4 worm cellular contexts compared by ENCODE assay signal in the genomic region with DNA sequence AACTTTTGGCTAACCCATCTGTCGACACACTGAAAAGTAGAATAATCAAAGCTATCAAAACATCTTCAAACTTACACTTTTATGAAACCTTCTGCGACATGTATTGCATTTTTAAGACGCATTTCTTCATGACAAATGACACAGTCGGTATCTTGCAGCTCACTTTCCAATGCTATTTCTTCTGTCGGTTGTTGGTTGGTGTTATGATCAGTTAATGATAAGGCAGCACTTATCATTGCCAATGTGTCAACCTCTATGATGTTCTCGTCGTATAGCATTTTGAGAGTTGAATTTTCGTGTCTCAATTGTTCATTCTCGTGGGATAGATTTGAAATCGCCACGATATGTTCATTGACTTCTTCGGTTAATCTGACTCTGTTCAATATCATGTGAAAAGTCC.
TF ChIP-seq lines count a peak whose summit lies in the region.

No protein-coding gene starts in this region.

TF ChIP-seq in whole organism, L2 larva, 48 proteins besides CTCF, POLR2A, EP300 and RAD21:
- TF ChIP-seq sma-3 (GFP tag; optimal IDR thresholded peaks at IDR 0.05; lab: Kevin White, UChicago) (no peak), lin-11 (tag; optimal IDR thresholded peaks at IDR 0.05; lab: Kevin White, UChicago) (no peak), sma-9 (GFP tag; optimal IDR thresholded peaks at IDR 0.05; lab: Kevin White, UChicago) (peak; percentile 5), sma-9 (tag; optimal IDR thresholded peaks at IDR 0.05; lab: Kevin White, UChicago) (no peak), blmp-1 (tag; optimal IDR thresholded peaks at IDR 0.05; lab: Kevin White, UChicago; ENCODE audit: insufficient read depth) (no peak), fos-1 (tag; optimal IDR thresholded peaks at IDR 0.05; lab: Kevin White, UChicago) (peak; percentile 97), F13H6.1 (tag; optimal IDR thresholded peaks at IDR 0.05; lab: Kevin White, UChicago) (no peak), skn-1 (tag; optimal IDR thresholded peaks at IDR 0.05; lab: Kevin White, UChicago) (no peak)

TF ChIP-seq in whole organism, L3 larva, 47 proteins besides CTCF, POLR2A, EP300 and RAD21:
- TF ChIP-seq pqm-1 (tag; optimal IDR thresholded peaks at IDR 0.05; lab: Kevin White, UChicago): peak; percentile 80
- TF ChIP-seq elt-2 (tag; optimal IDR thresholded peaks at IDR 0.05; lab: Kevin White, UChicago): peak; percentile 59
- no peak for TF ChIP-seq lin-39 (tag; optimal IDR thresholded peaks at IDR 0.05; lab: Kevin White, UChicago)
- TF ChIP-seq egl-5 (tag; optimal IDR thresholded peaks at IDR 0.05; lab: Kevin White, UChicago): no peak

TF ChIP-seq in whole organism, L4 larva, 104 proteins besides CTCF, POLR2A, EP300 and RAD21:
- TF ChIP-seq egl-27 (tag; optimal IDR thresholded peaks at IDR 0.05; lab: Kevin White, UChicago) (no peak), mxl-3 (GFP tag; optimal IDR thresholded peaks at IDR 0.05; lab: Kevin White, UChicago) (peak; percentile 28), dve-1 (tag; optimal IDR thresholded peaks at IDR 0.05; lab: Kevin White, UChicago; ENCODE audit: insufficient read depth) (peak; percentile 63), R02D3.7 (tag; optimal IDR thresholded peaks at IDR 0.05; lab: Kevin White, UChicago) (no peak), nhr-28 (tag; optimal IDR thresholded peaks at IDR 0.05; lab: Kevin White, UChicago) (peak; percentile 80), hlh-11 (tag; optimal IDR thresholded peaks at IDR 0.05; lab: Kevin White, UChicago) (peak; percentile 55), nhr-41 (GFP tag; IDR thresholded peaks at IDR 0.05; lab: Robert Waterston, UW) (no peak), dmd-6 (GFP tag; IDR thresholded peaks at IDR 0.05; lab: Robert Waterston, UW) (peak; percentile 60), mes-2 (tag; optimal IDR thresholded peaks at IDR 0.05; lab: Kevin White, UChicago; ENCODE audit: poor library complexity, severe bottlenecking) (peak; percentile 2), daf-16 (GFP tag; optimal IDR thresholded peaks at IDR 0.05; lab: Kevin White, UChicago) (no peak), daf-16 (tag; optimal IDR thresholded peaks at IDR 0.05; lab: Kevin White, UChicago) (peak; percentile 66), arid-1 (GFP tag; conservative IDR thresholded peaks at IDR 0.05; lab: Robert Waterston, UW) (no peak), nhr-77 (tag; optimal IDR thresholded peaks at IDR 0.05; lab: Kevin White, UChicago) (peak; percentile 39), snpc-1.2 (GFP tag; IDR thresholded peaks at IDR 0.05; lab: Robert Waterston, UW) (no peak), tra-1 (GFP tag; IDR thresholded peaks at IDR 0.05; lab: Robert Waterston, UW) (0 out of 2 replicates have a peak, but pooled peaks have one; percentile 34), unc-62 (GFP tag; optimal IDR thresholded peaks at IDR 0.05 in 1 of 2; lab: Kevin White, UChicago) (no peak), unc-62 (tag; optimal IDR thresholded peaks at IDR 0.05; lab: Kevin White, UChicago) (no peak), pqm-1 (tag; optimal IDR thresholded peaks at IDR 0.05; lab: Kevin White, UChicago) (peak; percentile 96), nhr-42 (GFP tag; IDR thresholded peaks at IDR 0.05; lab: Robert Waterston, UW) (no peak)

TF ChIP-seq in whole organism, young adult, 124 proteins besides CTCF, POLR2A, EP300 and RAD21:
- TF ChIP-seq nhr-80 (tag; optimal IDR thresholded peaks at IDR 0.05; lab: Kevin White, UChicago): peak; percentile 76
- TF ChIP-seq ztf-28 (GFP tag; IDR thresholded peaks at IDR 0.05; lab: Robert Waterston, UW): no peak
- TF ChIP-seq dox-1 (GFP tag; IDR thresholded peaks at IDR 0.05; lab: Robert Waterston, UW): 0 out of 2 replicates have a peak, but pooled peaks have one; percentile 24
